Worm (Caenorhabditis elegans) whole organism, mixed stage, embryonic: ENCODE measurements around the gene gbh-1.

Experiments
- M03D4.4 ChIP-seq: sonication (generic microtip); optimal IDR thresholded peaks from 2 replicates; lab custom pipeline; 2017; ENCODE audit warnings: mild to moderate bottlenecking, missing genetic modification characterization, missing compliant biosample characterization
- bed-3 ChIP-seq: fragments of 200-800 bp; sonication (Bioruptor generic); optimal IDR thresholded peaks from 3 replicates; lab custom pipeline; 2018; ENCODE audit warnings: mild to moderate bottlenecking, missing genetic modification characterization, moderate library complexity, missing compliant biosample characterization
- blmp-1 ChIP-seq: fragments of 150-350 bp; optimal IDR thresholded peaks from 2 replicates; lab custom pipeline; 2014; ENCODE audit warnings: missing biosample characterization, missing genetic modification characterization
- ceh-39 ChIP-seq: fragments of 150-350 bp; optimal IDR thresholded peaks from 2 replicates; lab custom pipeline; 2014; ENCODE audit warnings: missing biosample characterization, missing genetic modification characterization
- ceh-43 ChIP-seq: fragments of 200-800 bp; sonication (Bioruptor generic); optimal IDR thresholded peaks from 2 replicates; lab custom pipeline; 2018; ENCODE audit warnings: mild to moderate bottlenecking, missing genetic modification characterization, moderate library complexity, missing compliant biosample characterization
- ces-1 ChIP-seq: fragments of 150-350 bp; optimal IDR thresholded peaks from 2 replicates; lab custom pipeline; 2014; ENCODE audit warnings: missing biosample characterization, missing genetic modification reagents, missing genetic modification characterization
- cnd-1 ChIP-seq: fragments of 200-800 bp; sonication (Bioruptor generic); optimal IDR thresholded peaks from 2 replicates; lab custom pipeline; 2018; ENCODE audit warnings: mild to moderate bottlenecking, missing genetic modification characterization, missing compliant biosample characterization
- drap-1 ChIP-seq: fragments of 200-800 bp; sonication (Bioruptor generic); optimal IDR thresholded peaks from 3 replicates; lab custom pipeline; 2018; ENCODE audit warnings: mild to moderate bottlenecking, missing genetic modification characterization, missing compliant biosample characterization
- elt-1 ChIP-seq: sonication (generic microtip); optimal IDR thresholded peaks from 2 replicates; lab custom pipeline; 2017; ENCODE audit warnings: missing genetic modification characterization, mild to moderate bottlenecking, missing compliant biosample characterization, antibody characterized with exemption, moderate library complexity, borderline replicate concordance; ENCODE audit not compliant: insufficient read depth
- elt-3 ChIP-seq: fragments of 150-350 bp; optimal IDR thresholded peaks from 2 replicates; lab custom pipeline; 2014; ENCODE audit warnings: missing biosample characterization, missing genetic modification characterization
- flh-1 ChIP-seq: fragments of 200-800 bp; sonication (Bioruptor generic); optimal IDR thresholded peaks from 2 replicates; lab custom pipeline; 2018; ENCODE audit warnings: mild to moderate bottlenecking, missing genetic modification characterization, moderate library complexity, missing compliant biosample characterization
- ham-2 ChIP-seq: fragments of 200-800 bp; sonication (Bioruptor generic); optimal IDR thresholded peaks from 2 replicates; lab custom pipeline; 2018; ENCODE audit warnings: mild to moderate bottlenecking, missing genetic modification characterization, missing compliant biosample characterization
- lin-13 ChIP-seq: fragments of 150-350 bp; optimal IDR thresholded peaks from 2 replicates; lab custom pipeline; 2014; ENCODE audit warnings: missing biosample characterization, missing genetic modification characterization
- lin-32 ChIP-seq: fragments of 200-800 bp; sonication (Bioruptor generic); optimal IDR thresholded peaks from 2 replicates; lab custom pipeline; 2018; ENCODE audit warnings: mild to moderate bottlenecking, missing genetic modification characterization, missing compliant biosample characterization
- lsy-2 ChIP-seq: fragments of 150-350 bp; optimal IDR thresholded peaks from 2 replicates; lab custom pipeline; 2014; ENCODE audit warnings: missing biosample characterization, missing genetic modification characterization
- mab-5 ChIP-seq: fragments of 150-350 bp; optimal IDR thresholded peaks from 2 replicates; lab custom pipeline; 2014; ENCODE audit warnings: missing biosample characterization, missing genetic modification characterization
- mep-1 ChIP-seq: fragments of 150-350 bp; optimal IDR thresholded peaks from 2 replicates; lab custom pipeline; 2017; ENCODE audit warnings: missing biosample characterization, missing genetic modification reagents, missing genetic modification characterization, inconsistent platforms
- mls-2 ChIP-seq: sonication (generic microtip); optimal IDR thresholded peaks from 2 replicates; lab custom pipeline; 2016; ENCODE audit warnings: mild to moderate bottlenecking, missing genetic modification characterization, moderate library complexity, missing compliant biosample characterization
- nhr-12 ChIP-seq: fragments of 150-350 bp; optimal IDR thresholded peaks from 2 replicates; lab custom pipeline; 2014; ENCODE audit warnings: missing biosample characterization, missing genetic modification characterization
- nhr-2 ChIP-seq: fragments of 150-350 bp; optimal IDR thresholded peaks from 2 replicates; lab custom pipeline; 2014; ENCODE audit warnings: missing biosample characterization, missing genetic modification characterization
- nhr-237 ChIP-seq: fragments of 150-350 bp; optimal IDR thresholded peaks from 2 replicates; lab custom pipeline; 2014; ENCODE audit warnings: missing biosample characterization, missing genetic modification characterization
- nhr-28 ChIP-seq: fragments of 150-350 bp; optimal IDR thresholded peaks from 2 replicates; lab custom pipeline; 2014; ENCODE audit warnings: missing biosample characterization, missing genetic modification characterization
- nhr-76 ChIP-seq: sonication (generic microtip); optimal IDR thresholded peaks from 2 replicates; lab custom pipeline; 2017; ENCODE audit warnings: missing biosample characterization, missing genetic modification characterization
- pha-4 ChIP-seq: fragments of 150-350 bp; optimal IDR thresholded peaks from 2 replicates; lab custom pipeline; 2018; ENCODE audit warnings: missing biosample characterization, missing genetic modification reagents, missing genetic modification characterization
- sem-2 ChIP-seq: fragments of 200-800 bp; sonication (Bioruptor generic); optimal IDR thresholded peaks from 2 replicates; lab custom pipeline; 2018; ENCODE audit warnings: mild to moderate bottlenecking, missing genetic modification characterization, missing compliant biosample characterization
- snpc-4 ChIP-seq: fragments of 150-350 bp; optimal IDR thresholded peaks from 2 replicates; lab custom pipeline; 2014; ENCODE audit warnings: missing biosample characterization, missing genetic modification characterization
- sptf-1 ChIP-seq: sonication (generic microtip); optimal IDR thresholded peaks from 2 replicates; lab custom pipeline; 2017; ENCODE audit warnings: mild to moderate bottlenecking, missing genetic modification characterization, moderate library complexity, missing compliant biosample characterization
- tbx-8 ChIP-seq: fragments of 200-800 bp; sonication (Bioruptor generic); optimal IDR thresholded peaks from 2 replicates; lab custom pipeline; 2018; ENCODE audit warnings: mild to moderate bottlenecking, missing genetic modification characterization, moderate library complexity, missing compliant biosample characterization
- unc-120 ChIP-seq: sonication (generic microtip); optimal IDR thresholded peaks from 2 replicates; lab custom pipeline; 2017; ENCODE audit warnings: missing genetic modification characterization, missing compliant biosample characterization; ENCODE audit not compliant: poor library complexity, severe bottlenecking
- zip-8 ChIP-seq: fragments of 150-350 bp; optimal IDR thresholded peaks from 2 replicates; lab custom pipeline; 2014; ENCODE audit warnings: missing biosample characterization, missing genetic modification characterization
- ztf-11 ChIP-seq: fragments of 150-350 bp; optimal IDR thresholded peaks from 2 replicates; lab custom pipeline; 2014; ENCODE audit warnings: missing biosample characterization, missing genetic modification characterization

gbh-1 gene

DNA sequence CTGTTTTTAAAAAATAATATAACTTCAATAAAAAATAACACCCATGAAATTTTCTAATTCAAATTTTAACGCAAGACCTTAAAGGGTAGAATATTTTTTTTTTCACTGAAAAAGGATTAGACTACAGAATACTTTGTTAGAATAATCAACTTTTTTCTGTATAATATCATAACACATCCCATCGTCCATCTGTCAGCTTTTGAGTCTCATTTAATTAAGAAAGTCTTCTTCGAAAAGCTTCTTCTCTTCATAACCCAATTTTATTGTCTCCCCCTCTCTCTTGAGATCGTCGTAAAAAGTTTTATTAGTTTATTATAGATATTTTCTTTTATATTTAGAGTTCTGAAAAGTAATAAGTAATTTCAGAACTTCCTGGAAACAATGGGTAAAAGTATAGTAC, 2.5 kb upstream of the gbh-1 start:
- no peak for TF ChIP-seq zip-8 (tag; lab: Kevin White, UChicago)
- TF ChIP-seq ces-1 (GFP tag; lab: Kevin White, UChicago) = peak; percentile 96
- no peak for TF ChIP-seq drap-1 (GFP tag; lab: Kevin White, UChicago)

DNA sequence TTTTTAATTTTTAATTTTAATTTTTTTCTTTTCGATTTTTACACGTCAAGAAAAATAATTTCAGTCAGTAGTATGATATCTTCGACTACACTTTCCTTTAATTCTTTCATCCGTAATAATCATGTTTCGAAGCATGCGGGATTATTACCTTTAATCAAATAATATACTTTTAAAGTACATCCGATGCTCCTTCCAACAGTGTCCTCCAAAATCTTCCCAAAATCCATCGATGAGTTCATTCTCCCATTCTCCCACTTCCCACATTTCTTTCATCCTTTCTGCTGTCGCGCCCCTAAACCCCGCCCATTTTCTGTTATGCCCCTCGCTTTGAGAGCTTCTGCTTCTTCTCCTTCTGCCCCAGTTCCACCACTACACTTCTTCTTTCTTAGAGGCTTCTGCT, 1.1 kb upstream of the gbh-1 start, which contains the start of gene lgc-57:
Gene lgc-57, plus strand, starts transcription at position 301 of the 400 bp plus-strand sequence.
- TF ChIP-seq lin-32 (no peak), mep-1 (tag; lab: Kevin White, UChicago) (no peak), zip-8 (tag; lab: Kevin White, UChicago) (no peak), mls-2 (tag; lab: Kevin White, UChicago) (no peak), mab-5 (no peak), snpc-4 (tag; lab: Kevin White, UChicago) (no peak), cnd-1 (tag; lab: Kevin White, UChicago) (no peak), tbx-8 (GFP tag; lab: Kevin White, UChicago) (no peak), ceh-39 (tag; lab: Kevin White, UChicago) (no peak), M03D4.4 (tag; lab: Kevin White, UChicago) (no peak), nhr-2 (tag; lab: Kevin White, UChicago) (no peak), lsy-2 (no peak), nhr-12 (tag; lab: Kevin White, UChicago) (no peak), sptf-1 (no peak), ceh-43 (GFP tag; lab: Kevin White, UChicago) (no peak), ztf-11 (tag; lab: Kevin White, UChicago) (no peak), nhr-237 (tag; lab: Kevin White, UChicago) (no peak), elt-1 (no peak)

ce11 chrII:10684954-10685353, 8.6 kb downstream of the gbh-1 start:
- TF ChIP-seq nhr-76 (tag; lab: Kevin White, UChicago) (no peak), sptf-1 (no peak), mab-5 (no peak), mls-2 (tag; lab: Kevin White, UChicago) (no peak), nhr-12 (tag; lab: Kevin White, UChicago) (no peak), M03D4.4 (tag; lab: Kevin White, UChicago) (no peak), tbx-8 (GFP tag; lab: Kevin White, UChicago) (no peak), drap-1 (GFP tag; lab: Kevin White, UChicago) (no peak), sem-2 (no peak), blmp-1 (tag; lab: Kevin White, UChicago) (no peak)

DNA sequence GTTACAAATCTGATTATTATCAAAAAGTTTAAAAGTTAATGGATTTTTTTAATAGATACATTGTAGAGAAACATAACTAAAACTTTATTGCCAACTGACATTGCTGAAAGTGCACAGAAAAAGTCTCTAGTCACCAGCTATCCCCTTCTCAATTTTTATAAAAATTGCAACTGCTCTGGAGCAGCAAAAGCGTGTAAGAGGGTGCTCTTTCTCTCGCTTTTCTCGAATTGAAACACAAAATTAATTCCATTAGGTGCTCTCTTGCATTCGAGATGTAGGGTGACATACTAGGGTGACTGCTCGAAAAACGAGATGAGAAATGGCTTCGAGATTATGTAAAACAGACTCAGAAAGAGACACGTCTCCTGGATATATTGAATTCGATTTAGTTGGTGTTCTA, 13.0 kb downstream of the gbh-1 start:
- TF ChIP-seq nhr-2 (tag; lab: Kevin White, UChicago) = no peak
- TF ChIP-seq nhr-12 (tag; lab: Kevin White, UChicago) = no peak
- peak; percentile 63 for TF ChIP-seq ces-1 (GFP tag; lab: Kevin White, UChicago)

DNA sequence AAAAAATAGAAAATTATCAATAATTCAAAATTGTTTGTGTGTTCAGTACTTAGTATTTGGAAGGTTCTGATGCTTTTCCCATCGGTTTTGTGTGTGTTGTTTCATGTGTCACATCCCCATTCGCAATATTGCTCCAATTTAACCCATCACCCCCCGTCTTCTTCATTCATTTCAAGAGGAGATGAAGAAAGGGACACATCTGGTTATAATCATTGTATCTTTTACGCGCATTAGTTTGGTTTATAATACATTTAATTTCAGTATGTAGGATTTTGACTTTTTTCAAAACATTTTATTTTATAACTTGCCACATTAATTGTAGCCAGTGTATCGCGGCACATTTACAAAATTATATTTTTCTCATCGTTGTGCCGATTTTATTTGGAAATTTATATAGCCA, 13.5 kb downstream of the gbh-1 start:
- TF ChIP-seq unc-120 = no peak
- peak; percentile 1 for TF ChIP-seq ces-1 (GFP tag; lab: Kevin White, UChicago)

ce11 chrII:10675302-10675701, 18.3 kb downstream of the gbh-1 start, which contains the start of gene ptb-1:
ptb-1 (plus strand) TSS chrII:10675602.
- TF ChIP-seq flh-1 (GFP tag; lab: Kevin White, UChicago) = no peak
- no peak for TF ChIP-seq lsy-2
- no peak for TF ChIP-seq nhr-2 (tag; lab: Kevin White, UChicago)
- no peak for TF ChIP-seq ceh-39 (tag; lab: Kevin White, UChicago)
- TF ChIP-seq ceh-43 (GFP tag; lab: Kevin White, UChicago) = no peak
- TF ChIP-seq lin-13 (tag; lab: Kevin White, UChicago) = no peak
- TF ChIP-seq ham-2 (GFP tag; lab: Kevin White, UChicago) = no peak
- no peak for TF ChIP-seq sem-2
- TF ChIP-seq elt-3 (tag; lab: Kevin White, UChicago) = no peak
- no peak for TF ChIP-seq elt-1
- no peak for TF ChIP-seq pha-4 (tag; lab: Kevin White, UChicago)
- no peak for TF ChIP-seq bed-3 (GFP tag; lab: Kevin White, UChicago)
- no peak for TF ChIP-seq nhr-12 (tag; lab: Kevin White, UChicago)
- TF ChIP-seq sptf-1 = no peak
- TF ChIP-seq ces-1 (GFP tag; lab: Kevin White, UChicago) = no peak
- TF ChIP-seq nhr-28 (tag; lab: Kevin White, UChicago) = no peak
- TF ChIP-seq snpc-4 (tag; lab: Kevin White, UChicago) = no peak
- TF ChIP-seq mab-5 = no peak
